Worm (Caenorhabditis elegans) whole organism, mixed stage, embryonic: ENCODE results near the gene C09H10.9.

Experiments
- bed-3 ChIP-seq: fragments of 200-800 bp; sonication (Bioruptor generic); optimal IDR thresholded peaks from 3 replicates; lab custom pipeline; 2018; ENCODE audit warnings: mild to moderate bottlenecking, missing genetic modification characterization, moderate library complexity, missing compliant biosample characterization
- blmp-1 ChIP-seq: fragments of 150-350 bp; optimal IDR thresholded peaks from 2 replicates; lab custom pipeline; 2014; ENCODE audit warnings: missing biosample characterization, missing genetic modification characterization
- ceh-39 ChIP-seq: fragments of 150-350 bp; optimal IDR thresholded peaks from 2 replicates; lab custom pipeline; 2014; ENCODE audit warnings: missing biosample characterization, missing genetic modification characterization
- ceh-43 ChIP-seq: fragments of 200-800 bp; sonication (Bioruptor generic); optimal IDR thresholded peaks from 2 replicates; lab custom pipeline; 2018; ENCODE audit warnings: mild to moderate bottlenecking, missing genetic modification characterization, moderate library complexity, missing compliant biosample characterization
- ceh-83 ChIP-seq: fragments of 200-800 bp; sonication (Bioruptor generic); optimal IDR thresholded peaks from 2 replicates; lab custom pipeline; 2018; ENCODE audit warnings: mild to moderate bottlenecking, missing genetic modification characterization, missing compliant biosample characterization
- ces-1 ChIP-seq: fragments of 150-350 bp; optimal IDR thresholded peaks from 2 replicates; lab custom pipeline; 2014; ENCODE audit warnings: missing biosample characterization, missing genetic modification reagents, missing genetic modification characterization
- cnd-1 ChIP-seq: fragments of 200-800 bp; sonication (Bioruptor generic); optimal IDR thresholded peaks from 2 replicates; lab custom pipeline; 2018; ENCODE audit warnings: mild to moderate bottlenecking, missing genetic modification characterization, missing compliant biosample characterization
- drap-1 ChIP-seq: fragments of 200-800 bp; sonication (Bioruptor generic); optimal IDR thresholded peaks from 3 replicates; lab custom pipeline; 2018; ENCODE audit warnings: mild to moderate bottlenecking, missing genetic modification characterization, missing compliant biosample characterization
- elt-1 ChIP-seq: sonication (generic microtip); optimal IDR thresholded peaks from 2 replicates; lab custom pipeline; 2017; ENCODE audit warnings: missing genetic modification characterization, mild to moderate bottlenecking, missing compliant biosample characterization, antibody characterized with exemption, moderate library complexity, borderline replicate concordance; ENCODE audit not compliant: insufficient read depth
- flh-1 ChIP-seq: fragments of 200-800 bp; sonication (Bioruptor generic); optimal IDR thresholded peaks from 2 replicates; lab custom pipeline; 2018; ENCODE audit warnings: mild to moderate bottlenecking, missing genetic modification characterization, moderate library complexity, missing compliant biosample characterization
- ham-2 ChIP-seq: fragments of 200-800 bp; sonication (Bioruptor generic); optimal IDR thresholded peaks from 2 replicates; lab custom pipeline; 2018; ENCODE audit warnings: mild to moderate bottlenecking, missing genetic modification characterization, missing compliant biosample characterization
- hlh-1 ChIP-seq: fragments of 150-350 bp; optimal IDR thresholded peaks from 2 replicates; lab custom pipeline; 2014; ENCODE audit warnings: missing biosample characterization, missing genetic modification reagents, missing genetic modification characterization
- lin-13 ChIP-seq: fragments of 150-350 bp; optimal IDR thresholded peaks from 2 replicates; lab custom pipeline; 2014; ENCODE audit warnings: missing biosample characterization, missing genetic modification characterization
- lin-32 ChIP-seq: fragments of 200-800 bp; sonication (Bioruptor generic); optimal IDR thresholded peaks from 2 replicates; lab custom pipeline; 2018; ENCODE audit warnings: mild to moderate bottlenecking, missing genetic modification characterization, missing compliant biosample characterization
- lsy-2 ChIP-seq: fragments of 150-350 bp; optimal IDR thresholded peaks from 2 replicates; lab custom pipeline; 2014; ENCODE audit warnings: missing biosample characterization, missing genetic modification characterization
- mab-5 ChIP-seq: fragments of 150-350 bp; optimal IDR thresholded peaks from 2 replicates; lab custom pipeline; 2014; ENCODE audit warnings: missing biosample characterization, missing genetic modification characterization
- mep-1 ChIP-seq: fragments of 150-350 bp; optimal IDR thresholded peaks from 2 replicates; lab custom pipeline; 2017; ENCODE audit warnings: missing biosample characterization, missing genetic modification reagents, missing genetic modification characterization, inconsistent platforms
- mls-2 ChIP-seq: sonication (generic microtip); optimal IDR thresholded peaks from 2 replicates; lab custom pipeline; 2016; ENCODE audit warnings: mild to moderate bottlenecking, missing genetic modification characterization, moderate library complexity, missing compliant biosample characterization
- nhr-12 ChIP-seq: fragments of 150-350 bp; optimal IDR thresholded peaks from 2 replicates; lab custom pipeline; 2014; ENCODE audit warnings: missing biosample characterization, missing genetic modification characterization
- nhr-2 ChIP-seq: fragments of 150-350 bp; optimal IDR thresholded peaks from 2 replicates; lab custom pipeline; 2014; ENCODE audit warnings: missing biosample characterization, missing genetic modification characterization
- nhr-237 ChIP-seq: fragments of 150-350 bp; optimal IDR thresholded peaks from 2 replicates; lab custom pipeline; 2014; ENCODE audit warnings: missing biosample characterization, missing genetic modification characterization
- nhr-28 ChIP-seq: fragments of 150-350 bp; optimal IDR thresholded peaks from 2 replicates; lab custom pipeline; 2014; ENCODE audit warnings: missing biosample characterization, missing genetic modification characterization
- nhr-76 ChIP-seq: sonication (generic microtip); optimal IDR thresholded peaks from 2 replicates; lab custom pipeline; 2017; ENCODE audit warnings: missing biosample characterization, missing genetic modification characterization
- sem-2 ChIP-seq: fragments of 200-800 bp; sonication (Bioruptor generic); optimal IDR thresholded peaks from 2 replicates; lab custom pipeline; 2018; ENCODE audit warnings: mild to moderate bottlenecking, missing genetic modification characterization, missing compliant biosample characterization
- snpc-4 ChIP-seq: fragments of 150-350 bp; optimal IDR thresholded peaks from 2 replicates; lab custom pipeline; 2014; ENCODE audit warnings: missing biosample characterization, missing genetic modification characterization
- sptf-1 ChIP-seq: sonication (generic microtip); optimal IDR thresholded peaks from 2 replicates; lab custom pipeline; 2017; ENCODE audit warnings: mild to moderate bottlenecking, missing genetic modification characterization, moderate library complexity, missing compliant biosample characterization
- tbx-8 ChIP-seq: fragments of 200-800 bp; sonication (Bioruptor generic); optimal IDR thresholded peaks from 2 replicates; lab custom pipeline; 2018; ENCODE audit warnings: mild to moderate bottlenecking, missing genetic modification characterization, moderate library complexity, missing compliant biosample characterization
- unc-120 ChIP-seq: sonication (generic microtip); optimal IDR thresholded peaks from 2 replicates; lab custom pipeline; 2017; ENCODE audit warnings: missing genetic modification characterization, missing compliant biosample characterization; ENCODE audit not compliant: poor library complexity, severe bottlenecking
- unc-39 ChIP-seq: fragments of 150-350 bp; optimal IDR thresholded peaks from 2 replicates; lab custom pipeline; 2014; ENCODE audit warnings: missing biosample characterization, missing genetic modification characterization
- zip-8 ChIP-seq: fragments of 150-350 bp; optimal IDR thresholded peaks from 2 replicates; lab custom pipeline; 2014; ENCODE audit warnings: missing biosample characterization, missing genetic modification characterization
- ztf-11 ChIP-seq: fragments of 150-350 bp; optimal IDR thresholded peaks from 2 replicates; lab custom pipeline; 2014; ENCODE audit warnings: missing biosample characterization, missing genetic modification characterization

Gene C09H10.9

DNA sequence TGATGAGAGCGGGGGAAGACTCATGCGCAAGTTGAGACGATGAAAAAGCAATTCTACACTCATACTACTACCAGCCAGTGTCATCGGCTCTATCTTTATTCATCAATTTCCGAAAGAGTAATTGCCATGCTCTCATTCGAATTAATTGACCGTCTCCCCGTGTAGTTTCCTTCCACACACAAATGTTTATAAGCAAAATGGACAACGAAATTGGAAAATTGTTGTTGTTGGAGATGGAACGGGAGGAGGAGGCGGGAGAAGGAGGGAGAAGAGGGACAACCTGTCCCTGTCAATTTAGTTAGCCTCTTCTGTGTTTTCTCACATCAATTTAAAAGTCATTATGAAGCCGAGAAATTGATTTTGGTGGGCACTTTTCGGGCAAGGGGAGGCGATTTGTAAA is 31.7 kb upstream of the C09H10.9 start:
- TF ChIP-seq ces-1 (GFP tag; lab: Kevin White, UChicago), result peak; percentile 63
- no peak for TF ChIP-seq blmp-1
- TF ChIP-seq unc-120 (tag; lab: Kevin White, UChicago), result no peak
- peak; percentile 19 for TF ChIP-seq sptf-1 (tag; lab: Kevin White, UChicago)

DNA sequence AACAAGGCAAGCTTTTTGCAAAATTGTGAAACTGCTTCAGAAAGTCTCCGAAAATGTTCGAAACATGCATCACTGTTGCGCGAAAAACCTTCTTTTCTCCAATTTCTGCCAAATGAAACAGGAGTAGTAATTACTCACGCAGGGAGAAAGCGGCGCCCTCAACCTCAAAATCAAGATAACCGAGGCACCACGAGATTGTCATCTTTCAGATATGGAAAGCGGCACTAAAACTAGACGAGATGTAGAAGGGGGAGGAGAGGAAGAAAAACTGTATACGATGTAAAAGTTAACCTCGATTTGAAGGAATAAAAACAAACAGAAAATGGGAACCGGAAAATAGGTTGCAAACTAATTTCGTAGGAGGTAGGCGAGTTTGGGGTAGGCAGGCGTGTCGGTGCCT is 27.7 kb upstream of the C09H10.9 start:
- peak; percentile 82 for TF ChIP-seq elt-1 (tag; lab: Kevin White, UChicago)
- TF ChIP-seq mep-1 (tag; lab: Kevin White, UChicago), result no peak
- TF ChIP-seq, all 35 proteins: peak for 1

DNA sequence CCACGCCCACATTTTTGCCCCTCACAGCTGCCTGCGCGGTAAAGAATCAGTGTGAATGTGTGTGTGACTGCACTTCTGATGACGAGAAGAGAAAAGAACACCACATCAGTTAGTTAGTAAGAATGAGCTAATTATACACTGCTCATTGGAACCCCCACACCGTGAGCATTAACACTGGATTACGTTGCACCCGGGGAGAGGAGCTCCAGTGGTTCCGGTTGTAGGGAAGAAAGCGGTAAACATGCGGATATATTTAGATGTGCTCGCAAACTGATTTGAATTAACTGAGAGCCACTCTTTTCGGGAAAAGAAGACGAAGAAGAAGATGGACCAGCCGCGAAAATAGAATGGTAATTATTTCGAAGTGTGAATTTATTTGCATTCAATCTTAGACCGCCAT is 17.5 kb upstream of the C09H10.9 start:
- TF ChIP-seq ces-1 (GFP tag; lab: Kevin White, UChicago) (peak; percentile 63), sem-2 (GFP tag; lab: Kevin White, UChicago) (no peak)
- TF ChIP-seq, all 35 proteins: peak for 1

DNA sequence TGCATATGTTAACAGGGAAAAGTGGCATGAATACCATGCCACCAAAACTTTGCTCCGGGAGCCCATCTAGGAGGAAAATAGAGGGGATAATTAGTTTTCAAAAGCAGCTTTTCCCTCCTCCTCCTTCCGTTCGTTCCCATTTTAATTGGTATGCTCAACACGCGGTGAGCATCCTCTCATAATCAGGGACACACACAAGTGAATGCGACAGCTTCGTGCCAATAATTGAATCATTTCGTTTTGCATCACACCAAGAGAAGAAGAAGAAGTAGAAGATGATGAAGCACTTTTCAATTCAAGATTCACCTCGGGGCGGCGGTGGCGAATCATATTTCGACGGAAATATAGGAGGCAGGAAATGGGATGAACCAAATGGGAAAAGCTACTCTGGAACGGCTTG is 16.1 kb upstream of the C09H10.9 start:
- TF ChIP-seq cnd-1 (tag; lab: Kevin White, UChicago) (no peak), mep-1 (tag; lab: Kevin White, UChicago) (no peak), ceh-83 (no peak), snpc-4 (tag; lab: Kevin White, UChicago) (no peak), elt-1 (tag; lab: Kevin White, UChicago) (no peak), ceh-43 (GFP tag; lab: Kevin White, UChicago) (no peak), lin-13 (tag; lab: Kevin White, UChicago) (no peak), ces-1 (GFP tag; lab: Kevin White, UChicago) (peak; percentile 97), mls-2 (tag; lab: Kevin White, UChicago) (peak; percentile 30), tbx-8 (no peak), sem-2 (GFP tag; lab: Kevin White, UChicago) (no peak)

DNA sequence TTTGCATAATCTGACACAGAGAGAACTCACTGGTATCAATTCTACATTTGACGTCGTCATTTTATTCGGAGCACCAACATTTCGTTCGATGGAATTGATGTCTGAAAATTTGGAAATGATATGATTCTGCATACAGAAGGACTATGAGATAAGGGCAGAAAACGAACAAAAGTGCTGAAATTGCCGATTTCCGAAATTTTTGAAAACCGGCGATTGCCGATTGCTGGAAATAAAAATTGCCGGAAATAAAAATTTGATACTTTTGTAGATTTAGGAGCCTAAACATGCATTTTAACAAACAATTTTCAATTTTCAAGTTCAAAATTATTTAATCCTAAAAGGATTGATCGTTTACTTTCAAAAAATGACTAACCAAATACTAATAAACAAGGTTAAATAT is 14.9 kb upstream of the C09H10.9 start, which contains the start of gene unc-53:
unc-53 (minus strand) TSS at position 101 of the 400 bp plus-strand sequence.
- TF ChIP-seq unc-39 (tag; lab: Kevin White, UChicago) (no peak), nhr-2 (tag; lab: Kevin White, UChicago) (no peak), ceh-83 (no peak), drap-1 (GFP tag; lab: Kevin White, UChicago) (no peak), ceh-39 (tag; lab: Kevin White, UChicago) (no peak), mab-5 (tag; lab: Kevin White, UChicago) (no peak), ztf-11 (tag; lab: Kevin White, UChicago) (no peak), ham-2 (GFP tag; lab: Kevin White, UChicago) (no peak), blmp-1 (no peak), lin-13 (tag; lab: Kevin White, UChicago) (no peak), hlh-1 (tag; lab: Kevin White, UChicago) (no peak), sem-2 (GFP tag; lab: Kevin White, UChicago) (no peak), ceh-43 (GFP tag; lab: Kevin White, UChicago) (no peak), lin-32 (GFP tag; lab: Kevin White, UChicago) (no peak)

DNA sequence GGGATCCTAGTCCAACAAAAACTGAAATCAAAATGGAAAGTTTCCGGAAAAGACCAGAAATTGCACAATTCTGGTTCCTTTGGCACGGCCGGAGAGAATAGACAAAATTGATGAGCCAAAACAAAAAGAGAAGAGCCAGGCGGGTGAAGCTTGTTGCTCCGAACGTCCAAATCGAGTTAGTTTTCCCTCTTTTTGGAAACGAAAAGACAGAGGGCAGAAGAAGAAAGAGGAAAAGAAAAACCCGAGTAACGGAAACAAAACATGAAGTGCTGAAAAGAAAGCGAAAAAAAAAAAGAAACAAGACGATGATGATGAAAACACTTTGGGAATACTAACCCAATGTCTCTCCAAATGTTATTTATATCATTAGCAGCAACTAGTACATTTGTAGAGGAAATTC is 12.7 kb upstream of the C09H10.9 start:
- TF ChIP-seq ces-1 (GFP tag; lab: Kevin White, UChicago) (peak; percentile 87), unc-39 (tag; lab: Kevin White, UChicago) (no peak)

DNA sequence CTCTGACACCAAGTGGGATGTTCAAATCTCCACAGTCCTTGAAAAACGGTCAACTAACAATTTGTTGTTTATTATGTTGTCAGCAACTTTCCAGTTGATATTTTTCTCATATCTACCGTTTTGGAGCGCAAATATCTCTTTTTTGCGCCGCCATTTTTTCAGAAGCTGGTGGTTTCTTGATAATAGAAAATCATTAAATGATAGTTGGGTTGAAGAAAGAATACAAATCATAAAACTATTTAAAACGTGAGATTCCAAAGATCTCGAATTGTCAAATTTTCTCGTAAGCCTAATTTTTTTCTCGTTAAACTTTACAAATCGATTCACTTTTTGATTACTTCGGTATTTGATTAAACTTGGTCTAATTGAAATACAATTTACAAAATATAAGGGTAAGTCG is 11.8 kb upstream of the C09H10.9 start, which contains the start of gene rpl-42:
rpl-42 (plus strand) TSS at position 301 of the 400 bp plus-strand sequence.
- TF ChIP-seq ceh-43 (GFP tag; lab: Kevin White, UChicago) (no peak), nhr-76 (tag; lab: Kevin White, UChicago) (no peak), ceh-83 (no peak), bed-3 (GFP tag; lab: Kevin White, UChicago) (no peak), nhr-12 (tag; lab: Kevin White, UChicago) (no peak), sptf-1 (tag; lab: Kevin White, UChicago) (no peak), ham-2 (GFP tag; lab: Kevin White, UChicago) (no peak), ces-1 (GFP tag; lab: Kevin White, UChicago) (no peak), tbx-8 (no peak), unc-120 (tag; lab: Kevin White, UChicago) (no peak), nhr-2 (tag; lab: Kevin White, UChicago) (no peak), mab-5 (tag; lab: Kevin White, UChicago) (no peak), sem-2 (GFP tag; lab: Kevin White, UChicago) (no peak), flh-1 (GFP tag; lab: Kevin White, UChicago) (no peak), zip-8 (no peak), lsy-2 (tag; lab: Kevin White, UChicago) (no peak), nhr-28 (tag; lab: Kevin White, UChicago) (no peak), nhr-237 (tag; lab: Kevin White, UChicago) (no peak)
- TF ChIP-seq, all 35 proteins: peak for 0
